Worm (Caenorhabditis elegans) whole organism, L3 larva: ENCODE data around the gene K10B4.1.

ENCODE experiments used
- fkh-10 ChIP-seq: sonication (generic microtip); optimal IDR thresholded peaks from 2 replicates; lab custom pipeline; 2017; ENCODE audit warnings: missing biosample characterization, missing genetic modification reagents, missing genetic modification characterization
- lin-15B ChIP-seq: fragments of 150-350 bp; optimal IDR thresholded peaks from 2 replicates; lab custom pipeline; 2014; ENCODE audit warnings: missing biosample characterization, missing genetic modification characterization
- lin-39 ChIP-seq: fragments of 150-350 bp; optimal IDR thresholded peaks from 2 replicates; lab custom pipeline; 2018; ENCODE audit warnings: missing biosample characterization, missing genetic modification reagents, missing genetic modification characterization
- nhr-76 ChIP-seq: fragments of 150-350 bp; sonication (generic microtip); optimal IDR thresholded peaks from 5 replicates; lab custom pipeline; 2014; ENCODE audit warnings: missing biosample characterization, missing genetic modification characterization
- nhr-77 ChIP-seq: fragments of 150-350 bp; optimal IDR thresholded peaks from 2 replicates; lab custom pipeline; 2014; ENCODE audit warnings: missing biosample characterization, missing genetic modification characterization
- ztf-11 ChIP-seq: fragments of 150-350 bp; optimal IDR thresholded peaks from 2 replicates; lab custom pipeline; 2014; ENCODE audit warnings: missing biosample characterization, missing genetic modification characterization

ce11 chrII:176622-177021, 41.4 kb downstream of the K10B4.1 start:
- TF ChIP-seq nhr-76 (tag; lab: Kevin White, UChicago) = no peak
- no peak for TF ChIP-seq lin-15B (tag; lab: Kevin White, UChicago)
- TF ChIP-seq lin-39 (tag; lab: Kevin White, UChicago) = no peak
- TF ChIP-seq ztf-11 (tag; lab: Kevin White, UChicago) = no peak
- no peak for TF ChIP-seq nhr-77 (tag; lab: Kevin White, UChicago)
- no peak for TF ChIP-seq fkh-10 (GFP tag; lab: Kevin White, UChicago)
